Worm (Caenorhabditis elegans): Measurements from ENCODE around the gene sbp-1.

- TF ChIP-seq ztf-11 (tag; optimal IDR thresholded peaks at IDR 0.05) (no peak), pha-4 (tag; optimal IDR thresholded peaks at IDR 0.05) (no peak), snpc-4 (tag; optimal IDR thresholded peaks at IDR 0.05) (no peak), fkh-10 (GFP tag; optimal IDR thresholded peaks at IDR 0.05) (no peak), nhr-11 (tag; optimal IDR thresholded peaks at IDR 0.05) (no peak), nhr-237 (tag; optimal IDR thresholded peaks at IDR 0.05) (no peak)
Observed at ce11 chrIII:11453970-11454369, 11.6 kb upstream of the sbp-1 start.

Data from whole organism, L3 larva.